Worm (Caenorhabditis elegans) whole organism, L3 larva: ENCODE results near the gene F07C4.10.

Experiments
- aly-2 ChIP-seq: fragments of 150-350 bp; optimal IDR thresholded peaks from 2 replicates; lab custom pipeline; 2014; ENCODE audit warnings: missing biosample characterization, missing genetic modification characterization
- ama-1 ChIP-seq: fragments of 150-350 bp; optimal IDR thresholded peaks from 2 replicates; lab custom pipeline; 2018
- ceh-16 ChIP-seq: sonication (generic microtip); optimal IDR thresholded peaks from 2 replicates; lab custom pipeline; 2017; ENCODE audit warnings: missing biosample characterization, missing genetic modification characterization
- elt-1 ChIP-seq: fragments of 150-350 bp; optimal IDR thresholded peaks from 2 replicates; lab custom pipeline; 2014; ENCODE audit warnings: missing biosample characterization, missing genetic modification characterization
- nfya-1 ChIP-seq: sonication (generic microtip); optimal IDR thresholded peaks from 2 replicates; lab custom pipeline; 2017; ENCODE audit warnings: missing genetic modification characterization, mild to moderate bottlenecking, missing compliant biosample characterization, antibody characterized with exemption, moderate library complexity; ENCODE audit not compliant: insufficient read depth
- nhr-28 ChIP-seq: fragments of 150-350 bp; optimal IDR thresholded peaks from 2 replicates; lab custom pipeline; 2014; ENCODE audit warnings: missing biosample characterization, missing genetic modification characterization
- nhr-76 ChIP-seq: fragments of 150-350 bp; sonication (generic microtip); optimal IDR thresholded peaks from 5 replicates; lab custom pipeline; 2014; ENCODE audit warnings: missing biosample characterization, missing genetic modification characterization
- unc-39 ChIP-seq: sonication (generic microtip); optimal IDR thresholded peaks from 4 replicates; lab custom pipeline; 2017; ENCODE audit warnings: missing biosample characterization, missing genetic modification characterization

DNA sequence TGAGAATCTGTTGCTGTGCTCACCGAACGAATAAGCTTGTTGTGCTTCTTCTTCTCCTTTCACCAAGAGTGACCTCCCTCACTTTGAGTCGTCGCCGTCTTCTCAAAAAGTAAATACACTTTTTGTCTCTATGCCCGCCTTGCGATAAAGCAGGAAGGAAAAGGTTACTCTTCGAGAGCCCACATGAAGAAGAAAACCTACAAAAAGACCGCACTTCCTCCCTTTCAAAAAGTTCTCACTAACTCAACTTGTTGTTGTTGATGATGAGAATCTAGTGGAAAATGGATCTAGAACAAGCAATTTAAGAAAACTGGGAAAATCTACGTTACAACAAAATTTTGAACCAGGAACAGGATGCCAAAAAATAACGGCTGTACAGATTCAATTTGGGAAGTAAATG lies 49.2 kb downstream of the F07C4.10 start, which contains the start of gene C50E3.6:
- TF ChIP-seq aly-2: no peak
- TF ChIP-seq ama-1: no peak
- no peak for TF ChIP-seq nfya-1 (tag; lab: Kevin White, UChicago)
- no peak for TF ChIP-seq nhr-28 (tag; lab: Kevin White, UChicago)
- no peak for TF ChIP-seq unc-39 (tag; lab: Kevin White, UChicago)
- no peak for TF ChIP-seq nhr-76
- no peak for TF ChIP-seq ceh-16 (tag; lab: Kevin White, UChicago)
- no peak for TF ChIP-seq elt-1
